Worm (Caenorhabditis elegans) whole organism, L4 larva: ENCODE results near the gene K05F6.4.

ENCODE experiments used
- F49E8.2 ChIP-seq: sonication (generic microtip); optimal IDR thresholded peaks from 2 replicates; lab custom pipeline; 2016; ENCODE audit warnings: missing compliant biosample characterization, mild to moderate bottlenecking, missing genetic modification characterization, borderline replicate concordance
- Y75B8A.6 ChIP-seq: fragments of 200-800 bp; sonication (Bioruptor generic); IDR thresholded peaks from 2 replicates; pipeline ENCODE4 v1.3.6; 2022; ENCODE audit warnings: missing genetic modification reagents, missing genetic modification characterization, missing compliant biosample characterization
- ama-1 ChIP-seq: fragments of 150-350 bp; optimal IDR thresholded peaks from 2 replicates; lab custom pipeline; 2014; ENCODE audit warnings: inconsistent platforms, mixed read lengths
- ceh-32 ChIP-seq: sonication (generic microtip); optimal IDR thresholded peaks from 2 replicates; lab custom pipeline; 2016; ENCODE audit warnings: mild to moderate bottlenecking, missing genetic modification characterization, missing compliant biosample characterization; ENCODE audit not compliant: poor library complexity
- mdl-1 ChIP-seq, 2 experiments: fragments of 150-350 bp in 1 of 2; sonication (generic microtip) in 1 of 2; optimal IDR thresholded peaks; 2 replicates each; lab custom pipeline; 2014 to 2017; ENCODE audit warnings: missing biosample characterization in 2 of 2, missing genetic modification characterization in 2 of 2
- nhr-10 ChIP-seq: fragments of 150-350 bp; optimal IDR thresholded peaks from 2 replicates; lab custom pipeline; 2014; ENCODE audit warnings: missing biosample characterization, missing genetic modification characterization
- nhr-237 ChIP-seq: sonication (generic microtip); optimal IDR thresholded peaks from 2 replicates; lab custom pipeline; 2017; ENCODE audit warnings: missing biosample characterization, missing genetic modification characterization
- nhr-25 ChIP-seq: sonication (generic microtip); optimal IDR thresholded peaks from 2 replicates; lab custom pipeline; 2017; ENCODE audit warnings: missing genetic modification characterization, mild to moderate bottlenecking, missing compliant biosample characterization, antibody characterized with exemption, moderate library complexity, borderline replicate concordance; ENCODE audit not compliant: insufficient read depth
- nhr-28 ChIP-seq: fragments of 150-350 bp; optimal IDR thresholded peaks from 2 replicates; lab custom pipeline; 2014; ENCODE audit warnings: missing biosample characterization, missing genetic modification characterization
- nhr-77 ChIP-seq: fragments of 150-350 bp; optimal IDR thresholded peaks from 2 replicates; lab custom pipeline; 2014; ENCODE audit warnings: missing biosample characterization, missing genetic modification characterization
- skn-1 ChIP-seq: fragments of 150-350 bp; optimal IDR thresholded peaks from 2 replicates; lab custom pipeline; 2014; ENCODE audit warnings: missing biosample characterization, missing genetic modification characterization
- snpc-1.2 ChIP-seq: fragments of 200-800 bp; sonication (Bioruptor generic); IDR thresholded peaks from 2 replicates; pipeline ENCODE4 v1.3.6; 2022; ENCODE audit warnings: missing genetic modification reagents, missing genetic modification characterization, missing compliant biosample characterization
- unc-62 ChIP-seq, 3 experiments: fragments of 150-350 bp in 1 of 3; sonication (generic microtip); optimal IDR thresholded peaks in 2 of 3; peaks in 1 of 3; 1 replicate in 1 of 3; 2 replicates in 2 of 3; lab custom pipeline; 2014 to 2017; ENCODE audit warnings: missing biosample characterization in 3 of 3, missing genetic modification characterization in 3 of 3, missing genetic modification reagents in 3 of 3, missing genotype in 1 of 3

ce11 chrII:1571032-1571431 is 27.8 kb downstream of the K05F6.4 start, which contains the start of gene fbxb-46:
- TF ChIP-seq mdl-1 (tag; optimal IDR thresholded peaks at IDR 0.05; lab: Kevin White, UChicago) (no peak), ama-1 (lab: Kevin White, UChicago) (no peak), ceh-32 (tag; lab: Kevin White, UChicago) (no peak), unc-62 (GFP tag; optimal IDR thresholded peaks at IDR 0.05 in 1 of 2; lab: Kevin White, UChicago) (no peak), unc-62 (tag; optimal IDR thresholded peaks at IDR 0.05; lab: Kevin White, UChicago) (no peak), nhr-28 (tag; lab: Kevin White, UChicago) (no peak), nhr-77 (tag; lab: Kevin White, UChicago) (no peak), nhr-237 (tag; lab: Kevin White, UChicago) (no peak), skn-1 (tag; lab: Kevin White, UChicago) (no peak), Y75B8A.6 (GFP tag; lab: Robert Waterston, UW) (no peak), nhr-10 (tag; lab: Kevin White, UChicago) (no peak), snpc-1.2 (GFP tag; lab: Robert Waterston, UW) (no peak), F49E8.2 (tag; lab: Kevin White, UChicago) (no peak), nhr-25 (tag; lab: Kevin White, UChicago) (no peak)
